Worm (Caenorhabditis elegans) whole organism, L4 larva: ENCODE data around the gene M01H9.5.
A peak's percentile ranks its signal among the peaks of the same experiment; 100 is the strongest.

ENCODE experiments used
- F37D6.2 ChIP-seq: sonication (generic microtip); optimal IDR thresholded peaks from 2 replicates; lab custom pipeline; 2016; ENCODE audit warnings: mild to moderate bottlenecking, missing genetic modification characterization, missing compliant biosample characterization
- F49E8.2 ChIP-seq: sonication (generic microtip); optimal IDR thresholded peaks from 2 replicates; lab custom pipeline; 2016; ENCODE audit warnings: missing compliant biosample characterization, mild to moderate bottlenecking, missing genetic modification characterization, borderline replicate concordance
- T26A8.4 ChIP-seq: fragments of 200-800 bp; sonication (Bioruptor generic); IDR thresholded peaks from 2 replicates; pipeline ENCODE4 v1.3.6; 2022; ENCODE audit warnings: missing genetic modification characterization, missing compliant biosample characterization
- ZK546.5 ChIP-seq, 2 experiments: sonication (generic microtip); optimal IDR thresholded peaks; 2 replicates each; lab custom pipeline; 2017; ENCODE audit warnings: missing biosample characterization in 2 of 2, missing genetic modification characterization in 2 of 2
- aha-1 ChIP-seq: fragments of 150-350 bp; peaks from one replicate; lab custom pipeline; 2014; ENCODE audit warnings: missing biosample characterization, missing genetic modification characterization
- ama-1 ChIP-seq: fragments of 150-350 bp; optimal IDR thresholded peaks from 2 replicates; lab custom pipeline; 2014; ENCODE audit warnings: inconsistent platforms, mixed read lengths
- attf-4 ChIP-seq: sonication (generic microtip); optimal IDR thresholded peaks from 3 replicates; lab custom pipeline; 2017; ENCODE audit warnings: missing biosample characterization, missing genetic modification characterization
- daf-12 ChIP-seq: fragments of 150-350 bp; optimal IDR thresholded peaks from 2 replicates; lab custom pipeline; 2014; ENCODE audit warnings: missing biosample characterization, missing genetic modification reagents, missing genetic modification characterization
- daf-16 ChIP-seq, 3 experiments: sonication (generic microtip); optimal IDR thresholded peaks; 2 replicates each; lab custom pipeline; 2016 to 2017; ENCODE audit warnings: missing genetic modification characterization in 3 of 3, missing genetic modification reagents in 3 of 3, mild to moderate bottlenecking in 2 of 3, missing compliant biosample characterization in 2 of 3, missing biosample characterization in 1 of 3, moderate library complexity in 1 of 3
- daf-19 ChIP-seq: fragments of 200-800 bp; sonication (Bioruptor generic); conservative IDR thresholded peaks from 2 replicates; pipeline ENCODE4 v1.3.6; 2022; ENCODE audit warnings: missing genetic modification characterization, missing compliant biosample characterization
- daf-8 ChIP-seq: fragments of 200-800 bp; sonication (Bioruptor generic); IDR thresholded peaks from 2 replicates; pipeline ENCODE4 v1.3.6; 2022; ENCODE audit warnings: missing genetic modification characterization, missing compliant biosample characterization
- dmd-6 ChIP-seq: fragments of 200-800 bp; sonication (Bioruptor generic); IDR thresholded peaks from 2 replicates; pipeline ENCODE4 v1.3.6; 2022; ENCODE audit warnings: missing genetic modification reagents, missing genetic modification characterization, missing compliant biosample characterization
- duxl-1 ChIP-seq: sonication (generic microtip); optimal IDR thresholded peaks from 2 replicates; lab custom pipeline; 2016; ENCODE audit warnings: mild to moderate bottlenecking, missing genetic modification characterization, moderate library complexity, missing compliant biosample characterization; ENCODE audit not compliant: poor library complexity
- egl-27 ChIP-seq: sonication (generic microtip); optimal IDR thresholded peaks from 3 replicates; lab custom pipeline; 2017; ENCODE audit warnings: missing biosample characterization, missing genetic modification reagents, missing genetic modification characterization
- fkh-10 ChIP-seq: fragments of 150-350 bp; optimal IDR thresholded peaks from 2 replicates; lab custom pipeline; 2014; ENCODE audit warnings: missing biosample characterization, missing genetic modification reagents, missing genetic modification characterization
- gei-8 ChIP-seq: fragments of 200-800 bp; sonication (Bioruptor generic); optimal IDR thresholded peaks from 2 replicates; lab custom pipeline; 2018; ENCODE audit warnings: mild to moderate bottlenecking, missing genetic modification characterization, missing compliant biosample characterization
- hlh-11 ChIP-seq: fragments of 200-800 bp; sonication (Bioruptor generic); optimal IDR thresholded peaks from 2 replicates; lab custom pipeline; 2018; ENCODE audit warnings: mild to moderate bottlenecking, missing genetic modification characterization, missing compliant biosample characterization
- lim-7 ChIP-seq: fragments of 200-800 bp; sonication (Bioruptor generic); IDR thresholded peaks from 2 replicates; pipeline ENCODE4 v1.3.6; 2022; ENCODE audit warnings: missing genetic modification characterization, missing compliant biosample characterization
- lin-15B ChIP-seq: fragments of 150-350 bp; sonication (generic microtip); optimal IDR thresholded peaks from 3 replicates; lab custom pipeline; 2014; ENCODE audit warnings: missing biosample characterization, missing genetic modification characterization
- lin-39 ChIP-seq: fragments of 150-350 bp; optimal IDR thresholded peaks from 2 replicates; lab custom pipeline; 2014; ENCODE audit warnings: missing biosample characterization, missing genetic modification reagents, missing genetic modification characterization
- madf-9 ChIP-seq: fragments of 200-800 bp; sonication (Bioruptor generic); conservative IDR thresholded peaks from 2 replicates; pipeline ENCODE4 v1.3.6; 2022; ENCODE audit warnings: missing genetic modification reagents, missing genetic modification characterization, missing compliant biosample characterization
- mep-1 ChIP-seq: fragments of 150-350 bp; sonication (generic microtip); optimal IDR thresholded peaks from 3 replicates; lab custom pipeline; 2014; ENCODE audit warnings: missing biosample characterization, missing genetic modification characterization
- mes-2 ChIP-seq: sonication (generic microtip); optimal IDR thresholded peaks from 2 replicates; lab custom pipeline; 2016; ENCODE audit warnings: missing genotype, mild to moderate bottlenecking, missing genetic modification characterization, missing compliant biosample characterization; ENCODE audit not compliant: poor library complexity, severe bottlenecking
- mxl-2 ChIP-seq: fragments of 200-800 bp; sonication (Bioruptor generic); conservative IDR thresholded peaks from 2 replicates; pipeline ENCODE4 v1.3.6; 2022; ENCODE audit warnings: missing genetic modification reagents, missing genetic modification characterization, missing compliant biosample characterization
- nhr-102 ChIP-seq: sonication (generic microtip); optimal IDR thresholded peaks from 2 replicates; lab custom pipeline; 2016; ENCODE audit warnings: mild to moderate bottlenecking, missing genetic modification characterization, moderate library complexity, missing compliant biosample characterization
- nhr-25 ChIP-seq: sonication (generic microtip); optimal IDR thresholded peaks from 2 replicates; lab custom pipeline; 2017; ENCODE audit warnings: missing genetic modification characterization, mild to moderate bottlenecking, missing compliant biosample characterization, antibody characterized with exemption, moderate library complexity, borderline replicate concordance; ENCODE audit not compliant: insufficient read depth
- nhr-28 ChIP-seq: fragments of 150-350 bp; optimal IDR thresholded peaks from 2 replicates; lab custom pipeline; 2014; ENCODE audit warnings: missing biosample characterization, missing genetic modification characterization
- nhr-41 ChIP-seq: fragments of 200-800 bp; sonication (Bioruptor generic); IDR thresholded peaks from 2 replicates; pipeline ENCODE4 v1.3.6; 2022; ENCODE audit warnings: missing genetic modification reagents, missing genetic modification characterization, missing compliant biosample characterization
- nhr-48 ChIP-seq: sonication (generic microtip); optimal IDR thresholded peaks from 2 replicates; lab custom pipeline; 2016; ENCODE audit warnings: mild to moderate bottlenecking, missing genetic modification characterization, missing compliant biosample characterization
- nhr-77 ChIP-seq: fragments of 150-350 bp; optimal IDR thresholded peaks from 2 replicates; lab custom pipeline; 2014; ENCODE audit warnings: missing biosample characterization, missing genetic modification characterization
- php-3 ChIP-seq: fragments of 200-800 bp; sonication (Bioruptor generic); IDR thresholded peaks from 2 replicates; pipeline ENCODE4 v1.3.6; 2022; ENCODE audit warnings: missing genetic modification reagents, missing genetic modification characterization, missing compliant biosample characterization
- pqm-1 ChIP-seq: sonication (generic microtip); optimal IDR thresholded peaks from 2 replicates; lab custom pipeline; 2017; ENCODE audit warnings: missing biosample characterization, missing genetic modification characterization
- skn-1 ChIP-seq: fragments of 150-350 bp; optimal IDR thresholded peaks from 2 replicates; lab custom pipeline; 2014; ENCODE audit warnings: missing biosample characterization, missing genetic modification characterization
- snpc-1.2 ChIP-seq: fragments of 200-800 bp; sonication (Bioruptor generic); IDR thresholded peaks from 2 replicates; pipeline ENCODE4 v1.3.6; 2022; ENCODE audit warnings: missing genetic modification reagents, missing genetic modification characterization, missing compliant biosample characterization
- spr-1 ChIP-seq: sonication (generic microtip); optimal IDR thresholded peaks from 2 replicates; lab custom pipeline; 2016; ENCODE audit warnings: mild to moderate bottlenecking, missing genetic modification characterization, missing compliant biosample characterization
- tra-1 ChIP-seq: fragments of 200-800 bp; sonication (Bioruptor generic); IDR thresholded peaks from 2 replicates; pipeline ENCODE4 v1.3.6; 2022; ENCODE audit warnings: missing genetic modification reagents, missing genetic modification characterization, missing compliant biosample characterization
- zag-1 ChIP-seq: fragments of 150-350 bp; optimal IDR thresholded peaks from 2 replicates; lab custom pipeline; 2014; ENCODE audit warnings: missing biosample characterization, missing genetic modification characterization
- zip-11 ChIP-seq: fragments of 200-800 bp; sonication (Bioruptor generic); IDR thresholded peaks from 2 replicates; pipeline ENCODE4 v1.3.6; 2022; ENCODE audit warnings: missing genetic modification characterization, missing compliant biosample characterization
- ztf-11 ChIP-seq: fragments of 150-350 bp; optimal IDR thresholded peaks from 2 replicates; lab custom pipeline; 2014; ENCODE audit warnings: missing biosample characterization, missing genetic modification characterization

M01H9.5 gene

DNA sequence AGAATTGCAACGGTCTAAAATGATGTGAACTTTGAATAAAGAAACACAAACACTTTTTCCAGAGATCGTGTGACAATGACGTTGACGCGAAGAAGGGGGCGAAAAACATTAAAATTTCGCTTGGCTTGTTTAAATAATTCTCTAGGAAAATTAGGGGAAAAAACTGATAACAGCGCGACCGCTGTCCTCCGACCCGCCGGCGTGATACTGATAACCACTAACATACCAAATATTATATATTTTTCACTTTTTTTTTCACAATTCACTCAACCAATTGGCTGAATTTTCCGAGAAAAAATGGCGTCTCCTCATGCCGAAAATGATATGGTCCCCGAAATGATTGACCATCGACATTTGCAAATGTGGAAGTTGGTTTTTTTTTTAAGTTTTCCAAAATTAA is 15.4 kb upstream of the M01H9.5 start (continued):
- TF ChIP-seq daf-16 (GFP tag; optimal IDR thresholded peaks at IDR 0.05; lab: Kevin White, UChicago) (peak in 1 of 2 experiments; percentile 53), daf-16 (tag; optimal IDR thresholded peaks at IDR 0.05; lab: Kevin White, UChicago) (peak; percentile 64), lim-7 (GFP tag; lab: Robert Waterston, UW) (0 out of 2 replicates have a peak, but pooled peaks have one; percentile 46), F49E8.2 (peak; percentile 19), mep-1 (tag; lab: Kevin White, UChicago) (peak; percentile 30), spr-1 (tag; lab: Kevin White, UChicago) (peak; percentile 31), nhr-77 (tag; lab: Kevin White, UChicago) (peak; percentile 77), nhr-41 (GFP tag; lab: Robert Waterston, UW) (peak; percentile 75), nhr-102 (peak; percentile 47), nhr-25 (tag; lab: Kevin White, UChicago) (no peak), nhr-48 (tag; lab: Kevin White, UChicago) (peak; percentile 3), duxl-1 (tag; lab: Kevin White, UChicago) (no peak), T26A8.4 (GFP tag; lab: Robert Waterston, UW) (peak; percentile 53), daf-12 (tag; lab: Kevin White, UChicago) (no peak), lin-15B (tag; lab: Kevin White, UChicago) (no peak), mxl-2 (GFP tag; lab: Robert Waterston, UW) (no peak), dmd-6 (GFP tag; lab: Robert Waterston, UW) (peak; percentile 56; the same call in 1 of the 2 replicates), hlh-11 (peak; percentile 68), mes-2 (tag; lab: Kevin White, UChicago) (peak; percentile 45), nhr-28 (peak; percentile 49), tra-1 (GFP tag; lab: Robert Waterston, UW) (0 out of 2 replicates have a peak, but pooled peaks have one; percentile 22), snpc-1.2 (GFP tag; lab: Robert Waterston, UW) (peak; percentile 27; the same call in 1 of the 2 replicates), pqm-1 (tag; lab: Kevin White, UChicago) (peak; percentile 53), php-3 (GFP tag; lab: Robert Waterston, UW) (0 out of 2 replicates have a peak, but pooled peaks have one; percentile 20), madf-9 (no peak), fkh-10 (GFP tag; lab: Kevin White, UChicago) (no peak), skn-1 (no peak)

DNA sequence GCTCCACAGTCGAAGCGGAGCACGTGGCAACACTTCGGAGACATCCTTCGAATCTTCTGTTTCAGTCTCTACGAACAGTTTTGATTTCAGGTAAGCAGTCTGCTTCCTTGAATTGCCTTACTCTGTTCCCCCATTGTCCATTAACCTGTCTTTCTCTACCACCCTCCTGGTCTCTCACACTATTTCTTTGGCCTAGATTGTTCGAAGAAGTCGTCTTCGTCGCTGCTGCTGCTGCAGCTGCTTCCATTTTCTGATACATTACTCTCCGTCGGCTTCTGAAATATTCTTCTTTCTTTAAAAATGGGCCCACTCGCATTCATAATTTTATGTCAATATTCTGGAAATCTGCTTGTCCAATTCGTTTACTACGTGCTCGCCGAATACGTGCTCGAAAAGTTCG is 13.7 kb upstream of the M01H9.5 start, which contains the start of gene R08C7.1:
Gene R08C7.1 (plus strand): TSS at position 301 of the 400 bp plus-strand sequence.
- no peak for TF ChIP-seq F37D6.2 (tag; lab: Kevin White, UChicago)
- TF ChIP-seq egl-27, result no peak
- TF ChIP-seq attf-4, result no peak
- no peak for TF ChIP-seq ama-1 (lab: Kevin White, UChicago)
- no peak for TF ChIP-seq gei-8 (GFP tag; lab: Kevin White, UChicago)
- TF ChIP-seq daf-8 (GFP tag; lab: Robert Waterston, UW), result no peak
- TF ChIP-seq ztf-11 (tag; lab: Kevin White, UChicago), result no peak
- TF ChIP-seq ZK546.5 (tag; optimal IDR thresholded peaks at IDR 0.05; lab: Kevin White, UChicago), result no peak
- TF ChIP-seq zag-1 (tag; lab: Kevin White, UChicago), result no peak
- no peak for TF ChIP-seq zip-11 (GFP tag; lab: Robert Waterston, UW)
- no peak for TF ChIP-seq aha-1 (tag; lab: Kevin White, UChicago)
- TF ChIP-seq mxl-2 (GFP tag; lab: Robert Waterston, UW), result no peak
- no peak for TF ChIP-seq daf-19 (GFP tag; lab: Robert Waterston, UW)
- no peak for TF ChIP-seq lin-39 (tag; lab: Kevin White, UChicago)
